Worm (Caenorhabditis elegans) whole organism, L2 larva: ENCODE measurements around the gene C26B9.6.

Experiments used
- R02D3.7 ChIP-seq: fragments of 150-350 bp; optimal IDR thresholded peaks from 2 replicates; lab custom pipeline; 2014; ENCODE audit warnings: missing biosample characterization, missing genetic modification characterization
- ama-1 ChIP-seq: fragments of 150-350 bp; optimal IDR thresholded peaks from 2 replicates; lab custom pipeline; 2018; ENCODE audit warnings: inconsistent platforms
- dmd-4 ChIP-seq: sonication (generic microtip); optimal IDR thresholded peaks from 2 replicates; lab custom pipeline; 2017; ENCODE audit warnings: missing biosample characterization, missing genetic modification characterization
- egl-27 ChIP-seq: sonication (generic microtip); optimal IDR thresholded peaks from 3 replicates; lab custom pipeline; 2017; ENCODE audit warnings: missing biosample characterization, missing genetic modification reagents, missing genetic modification characterization
- lin-39 ChIP-seq: fragments of 150-350 bp; optimal IDR thresholded peaks from 2 replicates; lab custom pipeline; 2014; ENCODE audit warnings: missing biosample characterization, missing genetic modification reagents, missing genetic modification characterization
- lsy-2 ChIP-seq, 2 experiments: fragments of 150-350 bp in 1 of 2; sonication (generic microtip) in 1 of 2; optimal IDR thresholded peaks; 2 replicates each; lab custom pipeline; 2014 to 2017; ENCODE audit warnings: missing biosample characterization in 2 of 2, missing genetic modification characterization in 2 of 2
- nhr-11 ChIP-seq: fragments of 150-350 bp; optimal IDR thresholded peaks from 2 replicates; lab custom pipeline; 2014; ENCODE audit warnings: missing biosample characterization, missing genetic modification characterization
- nhr-237 ChIP-seq: fragments of 150-350 bp; optimal IDR thresholded peaks from 2 replicates; lab custom pipeline; 2014; ENCODE audit warnings: missing biosample characterization, missing genetic modification characterization
- nhr-77 ChIP-seq: fragments of 150-350 bp; optimal IDR thresholded peaks from 2 replicates; lab custom pipeline; 2014; ENCODE audit warnings: missing biosample characterization, missing genetic modification characterization
- peb-1 ChIP-seq: fragments of 150-350 bp; optimal IDR thresholded peaks from 2 replicates; lab custom pipeline; 2014; ENCODE audit warnings: missing biosample characterization, missing genetic modification characterization
- sma-3 ChIP-seq: sonication (generic microtip); optimal IDR thresholded peaks from 2 replicates; lab custom pipeline; 2016; ENCODE audit warnings: missing genetic modification reagents, missing genetic modification characterization, missing compliant biosample characterization
- snpc-4 ChIP-seq: fragments of 150-350 bp; optimal IDR thresholded peaks from 2 replicates; lab custom pipeline; 2014; ENCODE audit warnings: missing biosample characterization, missing genetic modification characterization

ce11 chrX:5337959-5338358, 2.7 kb upstream of the C26B9.6 start, which contains the start of gene C26B9.3:
- TF ChIP-seq lin-39 (tag; lab: Kevin White, UChicago) = no peak
- TF ChIP-seq lsy-2 (tag; optimal IDR thresholded peaks at IDR 0.05; lab: Kevin White, UChicago) = no peak
- TF ChIP-seq nhr-77 (tag; lab: Kevin White, UChicago) = no peak
- TF ChIP-seq R02D3.7 (tag; lab: Kevin White, UChicago) = no peak
- TF ChIP-seq nhr-237 (tag; lab: Kevin White, UChicago) = no peak
- no peak for TF ChIP-seq egl-27 (tag; lab: Kevin White, UChicago)
- no peak for TF ChIP-seq nhr-11 (tag; lab: Kevin White, UChicago)
- no peak for TF ChIP-seq dmd-4 (tag; lab: Kevin White, UChicago)
- TF ChIP-seq snpc-4 (tag; lab: Kevin White, UChicago) = no peak
- TF ChIP-seq peb-1 (tag; lab: Kevin White, UChicago) = no peak
- TF ChIP-seq ama-1 = no peak
- no peak for TF ChIP-seq sma-3 (GFP tag; lab: Kevin White, UChicago)
